Worm (Caenorhabditis elegans) whole organism, early embryonic: ENCODE data around the gene oac-56.
"Not testable (repeated sequence)": the region's sequence is repeated elsewhere in the genome, so short reads cannot be mapped to it uniquely, and the experiment has no call there.

Experiments
- B0310.2 ChIP-seq: sonication (generic microtip); optimal IDR thresholded peaks from 2 replicates; lab custom pipeline; 2016; ENCODE audit warnings: mild to moderate bottlenecking, missing genetic modification characterization, missing compliant biosample characterization
- F13C5.2 ChIP-seq: sonication (generic microtip); optimal IDR thresholded peaks from 2 replicates; lab custom pipeline; 2017; ENCODE audit warnings: mild to moderate bottlenecking, missing genetic modification characterization, inconsistent platforms, missing compliant biosample characterization
- aly-1 ChIP-seq: sonication (generic microtip); optimal IDR thresholded peaks from 2 replicates; lab custom pipeline; 2016; ENCODE audit warnings: missing genetic modification characterization, missing compliant biosample characterization
- ama-1 ChIP-seq: fragments of 150-350 bp; optimal IDR thresholded peaks from 2 replicates; lab custom pipeline; 2014
- ceh-13 ChIP-seq: fragments of 200-800 bp; sonication (Bioruptor generic); optimal IDR thresholded peaks from 2 replicates; lab custom pipeline; 2018; ENCODE audit warnings: mild to moderate bottlenecking, missing genetic modification characterization, missing compliant biosample characterization
- ceh-36 ChIP-seq: sonication (generic microtip); optimal IDR thresholded peaks from 2 replicates; lab custom pipeline; 2016; ENCODE audit warnings: missing genetic modification characterization, inconsistent platforms, missing compliant biosample characterization
- ets-7 ChIP-seq: sonication (generic microtip); optimal IDR thresholded peaks from 2 replicates; lab custom pipeline; 2016; ENCODE audit warnings: missing genotype, missing genetic modification characterization, missing compliant biosample characterization
- flt-1 ChIP-seq: fragments of 200-800 bp; sonication (Bioruptor generic); IDR thresholded peaks from 2 replicates; pipeline ENCODE4 v1.3.6; 2022; ENCODE audit warnings: missing genetic modification characterization, missing compliant biosample characterization
- hmbx-1 ChIP-seq: sonication (generic microtip); optimal IDR thresholded peaks from 2 replicates; lab custom pipeline; 2016; ENCODE audit warnings: mild to moderate bottlenecking, missing genetic modification characterization, missing compliant biosample characterization
- hmg-4 ChIP-seq: fragments of 200-800 bp; sonication (Bioruptor generic); optimal IDR thresholded peaks from 2 replicates; lab custom pipeline; 2018; ENCODE audit warnings: mild to moderate bottlenecking, missing genetic modification characterization, missing compliant biosample characterization
- hnd-1 ChIP-seq: sonication (generic microtip); optimal IDR thresholded peaks from 2 replicates; lab custom pipeline; 2016; ENCODE audit warnings: missing genetic modification characterization, missing compliant biosample characterization
- pes-1 ChIP-seq: fragments of 200-800 bp; sonication (Bioruptor generic); IDR thresholded peaks from 2 replicates; pipeline ENCODE4 v1.3.6; 2022; ENCODE audit warnings: missing genetic modification reagents, missing genetic modification characterization, missing compliant biosample characterization
- scrt-1 ChIP-seq: fragments of 200-800 bp; sonication (Bioruptor generic); IDR thresholded peaks from 2 replicates; pipeline ENCODE4 v1.3.6; 2022; ENCODE audit warnings: missing genetic modification characterization, missing compliant biosample characterization
- sea-1 ChIP-seq: fragments of 200-800 bp; sonication (Bioruptor generic); conservative IDR thresholded peaks from 2 replicates; pipeline ENCODE4 v1.3.6; 2022; ENCODE audit warnings: missing genetic modification characterization, missing compliant biosample characterization
- tbx-11 ChIP-seq: fragments of 200-800 bp; sonication (Bioruptor generic); IDR thresholded peaks from 2 replicates; pipeline ENCODE4 v1.3.6; 2022; ENCODE audit warnings: missing genetic modification characterization, missing compliant biosample characterization
- tbx-37 ChIP-seq: fragments of 200-800 bp; sonication (Bioruptor generic); conservative IDR thresholded peaks from 2 replicates; pipeline ENCODE4 v1.3.6; 2022; ENCODE audit warnings: missing genetic modification reagents, missing genetic modification characterization, missing compliant biosample characterization
- tra-4 ChIP-seq: sonication (generic microtip); optimal IDR thresholded peaks from 2 replicates; lab custom pipeline; 2017; ENCODE audit warnings: missing genetic modification characterization, missing compliant biosample characterization

Gene oac-56

ce11 chrIV:14377267-14377814 is 26.8 kb upstream of the oac-56 start:
- TF ChIP-seq ets-7 (tag; lab: Kevin White, UChicago) = no peak
- no peak for TF ChIP-seq ama-1 (lab: Kevin White, UChicago)
- no peak for TF ChIP-seq tbx-37 (GFP tag; lab: Robert Waterston, UW)
- no peak for TF ChIP-seq scrt-1
- no peak for TF ChIP-seq hnd-1 (tag; lab: Kevin White, UChicago)
- TF ChIP-seq ceh-36 (tag; lab: Kevin White, UChicago) = no peak
- TF ChIP-seq aly-1 (tag; lab: Kevin White, UChicago) = no peak
- TF ChIP-seq B0310.2 (tag; lab: Kevin White, UChicago) = no peak
- TF ChIP-seq hmbx-1 = no peak
- TF ChIP-seq flt-1 (GFP tag; lab: Robert Waterston, UW) = no peak
- TF ChIP-seq hmg-4 (GFP tag; lab: Kevin White, UChicago) = no peak
- no peak for TF ChIP-seq pes-1 (GFP tag; lab: Robert Waterston, UW)

- TF ChIP-seq F13C5.2 (tag; lab: Kevin White, UChicago); hmg-4 (GFP tag; lab: Kevin White, UChicago); pes-1 (GFP tag; lab: Robert Waterston, UW): not testable (repeated sequence)
These were observed 23.3 kb upstream of the oac-56 start, which contains the start of gene Y67A10A.7 for ce11 chrIV:14373814-14374213. Gene Y67A10A.7, plus strand, starts transcription at chrIV:14374114.

- no peak for TF ChIP-seq B0310.2 (tag; lab: Kevin White, UChicago)
- no peak for TF ChIP-seq ets-7 (tag; lab: Kevin White, UChicago)
These were observed 21.1 kb upstream of the oac-56 start for ce11 chrIV:14371639-14372038.

ce11 chrIV:14365837-14366378 is 15.4 kb upstream of the oac-56 start:
- no peak for TF ChIP-seq tra-4
- no peak for TF ChIP-seq tbx-37 (GFP tag; lab: Robert Waterston, UW)
- no peak for TF ChIP-seq scrt-1
- TF ChIP-seq aly-1 (tag; lab: Kevin White, UChicago) = no peak
- no peak for TF ChIP-seq ama-1 (lab: Kevin White, UChicago)
- TF ChIP-seq B0310.2 (tag; lab: Kevin White, UChicago) = no peak
- no peak for TF ChIP-seq pes-1 (GFP tag; lab: Robert Waterston, UW)
- TF ChIP-seq hnd-1 (tag; lab: Kevin White, UChicago) = no peak
- TF ChIP-seq ets-7 (tag; lab: Kevin White, UChicago) = no peak
- no peak for TF ChIP-seq hmbx-1
- no peak for TF ChIP-seq flt-1 (GFP tag; lab: Robert Waterston, UW)
- no peak for TF ChIP-seq sea-1 (GFP tag; lab: Robert Waterston, UW)
- TF ChIP-seq tbx-11 (GFP tag; lab: Robert Waterston, UW) = no peak
- TF ChIP-seq hmg-4 (GFP tag; lab: Kevin White, UChicago) = no peak
- TF ChIP-seq F13C5.2 (tag; lab: Kevin White, UChicago) = no peak

- TF ChIP-seq ama-1 (lab: Kevin White, UChicago) = no peak
These were observed 10.6 kb upstream of the oac-56 start, which contains the start of gene ssu-2 for ce11 chrIV:14361189-14361588. Gene ssu-2, plus strand, starts transcription at chrIV:14361247.

ce11 chrIV:14356120-14356519 is 5.6 kb upstream of the oac-56 start:
- TF ChIP-seq hmbx-1 (no peak), ceh-36 (tag; lab: Kevin White, UChicago) (no peak)

- TF ChIP-seq pes-1 (GFP tag; lab: Robert Waterston, UW) (no peak), aly-1 (tag; lab: Kevin White, UChicago) (no peak), ceh-36 (tag; lab: Kevin White, UChicago) (no peak), ceh-13 (no peak), tbx-11 (GFP tag; lab: Robert Waterston, UW) (no peak), ama-1 (lab: Kevin White, UChicago) (no peak), sea-1 (GFP tag; lab: Robert Waterston, UW) (no peak), tra-4 (no peak), hnd-1 (tag; lab: Kevin White, UChicago) (no peak), B0310.2 (tag; lab: Kevin White, UChicago) (no peak), hmbx-1 (no peak), hmg-4 (GFP tag; lab: Kevin White, UChicago) (no peak)
These were observed 6.8 kb downstream of the oac-56 start, which contains the start of gene srlf-28 for ce11 chrIV:14343756-14344155. Gene srlf-28, minus strand, starts transcription at chrIV:14343856.

ce11 chrIV:14339657-14340056 is 10.9 kb downstream of the oac-56 start, which contains the start of gene Y67A10A.11:
Gene Y67A10A.11, plus strand, starts transcription at chrIV:14339957.
- TF ChIP-seq hmbx-1 (no peak), tra-4 (no peak)

ce11 chrIV:14337757-14338156 is 12.8 kb downstream of the oac-56 start, which contains the start of gene Y67A10A.2:
Gene Y67A10A.2, plus strand, starts transcription at chrIV:14338057.
- TF ChIP-seq F13C5.2 (tag; lab: Kevin White, UChicago) (no peak), hmbx-1 (no peak), tbx-37 (GFP tag; lab: Robert Waterston, UW) (no peak), tra-4 (no peak), tbx-11 (GFP tag; lab: Robert Waterston, UW) (no peak), ceh-36 (tag; lab: Kevin White, UChicago) (no peak), ama-1 (lab: Kevin White, UChicago) (no peak), flt-1 (GFP tag; lab: Robert Waterston, UW) (no peak), sea-1 (GFP tag; lab: Robert Waterston, UW) (no peak), scrt-1 (no peak), hnd-1 (tag; lab: Kevin White, UChicago) (no peak), pes-1 (GFP tag; lab: Robert Waterston, UW) (no peak), hmg-4 (GFP tag; lab: Kevin White, UChicago) (no peak), aly-1 (tag; lab: Kevin White, UChicago) (no peak), ets-7 (tag; lab: Kevin White, UChicago) (no peak), B0310.2 (tag; lab: Kevin White, UChicago) (no peak), ceh-13 (no peak)
